Worm (Caenorhabditis elegans) whole organism, midembryonic: ENCODE results near the gene srlf-2.

Experiments used
- cog-1 ChIP-seq: sonication (generic microtip); optimal IDR thresholded peaks from 2 replicates; lab custom pipeline; 2016; ENCODE audit warnings: missing genetic modification characterization, missing compliant biosample characterization
- flt-1 ChIP-seq: fragments of 200-800 bp; sonication (Bioruptor generic); IDR thresholded peaks from 2 replicates; pipeline ENCODE4 v1.3.6; 2022; ENCODE audit warnings: missing genetic modification characterization, missing compliant biosample characterization
- klf-2 ChIP-seq: fragments of 200-800 bp; sonication (Bioruptor generic); conservative IDR thresholded peaks from 2 replicates; pipeline ENCODE4 v1.3.6; 2022; ENCODE audit warnings: missing genetic modification reagents, missing genetic modification characterization, missing compliant biosample characterization
- med-1 ChIP-seq: sonication (generic microtip); optimal IDR thresholded peaks from 2 replicates; lab custom pipeline; 2017; ENCODE audit warnings: missing genetic modification characterization, mild to moderate bottlenecking, missing compliant biosample characterization, antibody characterized with exemption, missing genetic modification reagents; ENCODE audit not compliant: insufficient read depth
- ref-1 ChIP-seq: fragments of 200-800 bp; sonication (Bioruptor generic); conservative IDR thresholded peaks from 2 replicates; pipeline ENCODE4 v1.3.6; 2022; ENCODE audit warnings: missing genetic modification reagents, missing genetic modification characterization, missing compliant biosample characterization
- tab-1 ChIP-seq: fragments of 200-800 bp; sonication (Bioruptor generic); IDR thresholded peaks from 2 replicates; pipeline ENCODE4 v1.3.6; 2022; ENCODE audit warnings: missing genetic modification characterization, missing compliant biosample characterization
- ztf-23 ChIP-seq: fragments of 200-800 bp; sonication (Bioruptor generic); IDR thresholded peaks from 2 replicates; pipeline ENCODE4 v1.3.6; 2022; ENCODE audit warnings: missing genetic modification reagents, missing genetic modification characterization, missing compliant biosample characterization

DNA sequence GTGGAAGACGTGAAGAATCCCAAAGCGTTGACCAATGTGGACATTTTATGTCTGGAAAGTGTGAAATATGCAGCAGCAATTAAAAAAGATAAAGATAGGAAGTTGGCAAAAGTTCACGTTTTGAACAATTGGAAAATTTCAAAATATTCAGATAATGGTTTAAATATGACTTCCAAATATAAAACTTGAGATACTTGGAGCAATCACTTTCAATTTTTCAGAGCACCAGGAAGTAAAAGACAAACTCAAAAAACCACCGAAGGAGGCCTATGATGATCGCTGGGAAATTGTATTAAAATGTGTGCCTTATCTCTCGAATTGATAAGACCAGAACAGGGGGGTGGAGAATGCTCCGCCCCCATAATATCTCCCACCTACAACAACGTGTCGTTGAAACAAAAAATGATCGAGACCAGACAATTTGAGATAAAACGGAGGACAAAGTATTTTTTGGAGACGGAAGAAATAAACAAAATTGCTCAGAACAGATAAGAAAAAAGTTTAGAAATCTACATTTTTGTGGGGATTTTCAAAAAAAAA is 38.2 kb upstream of the srlf-2 start, which contains the start of gene eppl-1:
- TF ChIP-seq ztf-23 (GFP tag; lab: Robert Waterston, UW): no peak
- no peak for TF ChIP-seq ref-1
- TF ChIP-seq klf-2: no peak
- no peak for TF ChIP-seq flt-1
- TF ChIP-seq tab-1 (GFP tag; lab: Robert Waterston, UW): no peak
- no peak for TF ChIP-seq cog-1 (tag; lab: Kevin White, UChicago)
- no peak for TF ChIP-seq med-1
